Worm (Caenorhabditis elegans) whole organism, L1 larva: Measurements from ENCODE around the gene Y57G11C.22.

ENCODE experiments used
- F16B12.6 ChIP-seq: fragments of 150-350 bp; optimal IDR thresholded peaks from 2 replicates; lab custom pipeline; 2014; ENCODE audit warnings: missing biosample characterization, missing genetic modification characterization
- alr-1 ChIP-seq: fragments of 200-800 bp; sonication (Bioruptor generic); optimal IDR thresholded peaks from 2 replicates; lab custom pipeline; 2018; ENCODE audit warnings: borderline replicate concordance, mild to moderate bottlenecking, missing genetic modification characterization, missing compliant biosample characterization
- blmp-1 ChIP-seq: fragments of 150-350 bp; optimal IDR thresholded peaks from 2 replicates; lab custom pipeline; 2014; ENCODE audit warnings: missing biosample characterization, missing genetic modification characterization
- ceh-63 ChIP-seq: fragments of 200-800 bp; sonication (Bioruptor generic); optimal IDR thresholded peaks from 2 replicates; lab custom pipeline; 2018; ENCODE audit warnings: mild to moderate bottlenecking, missing genetic modification characterization, missing compliant biosample characterization
- ceh-82 ChIP-seq, 3 experiments: fragments of 150-350 bp in 1 of 3; sonication (generic microtip) in 2 of 3; optimal IDR thresholded peaks; 2 replicates each; lab custom pipeline; 2014 to 2017; ENCODE audit warnings: missing biosample characterization in 3 of 3, missing genetic modification characterization in 3 of 3
- ceh-90 ChIP-seq: sonication (generic microtip); optimal IDR thresholded peaks from 2 replicates; lab custom pipeline; 2016; ENCODE audit warnings: missing genetic modification characterization, missing compliant biosample characterization
- ces-1 ChIP-seq: fragments of 150-350 bp; optimal IDR thresholded peaks from 2 replicates; lab custom pipeline; 2014; ENCODE audit warnings: missing biosample characterization, missing genetic modification reagents, missing genetic modification characterization
- dpl-1 ChIP-seq, 3 experiments: fragments of 150-350 bp in 2 of 3; sonication (generic microtip) in 1 of 3; optimal IDR thresholded peaks; 2 replicates each; lab custom pipeline; 2014 to 2017; ENCODE audit warnings: missing biosample characterization in 3 of 3, missing genetic modification characterization in 3 of 3, missing genetic modification reagents in 3 of 3
- dsc-1 ChIP-seq: sonication (generic microtip); optimal IDR thresholded peaks from 2 replicates; lab custom pipeline; 2016; ENCODE audit warnings: mild to moderate bottlenecking, missing genetic modification characterization, missing compliant biosample characterization
- efl-1 ChIP-seq, 4 experiments: fragments of 150-350 bp; optimal IDR thresholded peaks in 3 of 4; peaks in 1 of 4; 1 replicate in 1 of 4; 2 replicates in 3 of 4; lab custom pipeline; 2014; ENCODE audit warnings: missing biosample characterization in 2 of 4, missing genetic modification characterization in 2 of 4, missing genetic modification reagents in 2 of 4
- elt-2 ChIP-seq: sonication (generic microtip); optimal IDR thresholded peaks from 2 replicates; lab custom pipeline; 2016; ENCODE audit warnings: missing genetic modification characterization, mild to moderate bottlenecking, inconsistent platforms, missing compliant biosample characterization, missing genetic modification reagents
- fkh-10 ChIP-seq: sonication (generic microtip); optimal IDR thresholded peaks from 2 replicates; lab custom pipeline; 2017; ENCODE audit warnings: missing biosample characterization, missing genetic modification reagents, missing genetic modification characterization
- fkh-4 ChIP-seq: sonication (generic microtip); optimal IDR thresholded peaks from 2 replicates; lab custom pipeline; 2016; ENCODE audit warnings: missing compliant biosample characterization, missing genetic modification characterization, borderline replicate concordance
- fkh-8 ChIP-seq: sonication (generic microtip); optimal IDR thresholded peaks from 2 replicates; lab custom pipeline; 2016; ENCODE audit warnings: mild to moderate bottlenecking, missing genetic modification characterization, missing compliant biosample characterization
- hlh-17 ChIP-seq: fragments of 200-800 bp; sonication (Bioruptor generic); optimal IDR thresholded peaks from 2 replicates; lab custom pipeline; 2018; ENCODE audit warnings: missing genetic modification characterization, mild to moderate bottlenecking, missing compliant biosample characterization, moderate library complexity, borderline replicate concordance
- hlh-4 ChIP-seq: sonication (generic microtip); optimal IDR thresholded peaks from 2 replicates; lab custom pipeline; 2016; ENCODE audit warnings: mild to moderate bottlenecking, missing genetic modification characterization, missing compliant biosample characterization
- hpl-2 ChIP-seq: fragments of 150-350 bp; optimal IDR thresholded peaks from 2 replicates; lab custom pipeline; 2014; ENCODE audit warnings: missing biosample characterization, missing genetic modification reagents, missing genetic modification characterization
- jun-1 ChIP-seq: fragments of 150-350 bp; optimal IDR thresholded peaks from 2 replicates; lab custom pipeline; 2014; ENCODE audit warnings: missing biosample characterization, missing genetic modification reagents, missing genetic modification characterization
- lin-13 ChIP-seq: fragments of 150-350 bp; optimal IDR thresholded peaks from 2 replicates; lab custom pipeline; 2014; ENCODE audit warnings: missing biosample characterization, missing genetic modification reagents, missing genetic modification characterization
- lin-35 ChIP-seq, 2 experiments: fragments of 150-350 bp; optimal IDR thresholded peaks; 2 replicates each; lab custom pipeline; 2014; ENCODE audit warnings: missing biosample characterization in 2 of 2, missing genetic modification characterization in 2 of 2, missing genetic modification reagents in 2 of 2
- lsy-2 ChIP-seq, 2 experiments: fragments of 150-350 bp; optimal IDR thresholded peaks; 2 replicates each; lab custom pipeline; 2014; ENCODE audit warnings: missing biosample characterization in 2 of 2, missing genetic modification characterization in 2 of 2
- mab-9 ChIP-seq: fragments of 200-800 bp; sonication (Bioruptor generic); IDR thresholded peaks from 2 replicates; pipeline ENCODE4 v1.3.6; 2022; ENCODE audit warnings: missing genetic modification reagents, missing genetic modification characterization, missing compliant biosample characterization
- mef-2 ChIP-seq: fragments of 150-350 bp; optimal IDR thresholded peaks from 2 replicates; lab custom pipeline; 2014; ENCODE audit warnings: missing biosample characterization, missing genetic modification characterization
- mep-1 ChIP-seq: fragments of 150-350 bp; optimal IDR thresholded peaks from 2 replicates; lab custom pipeline; 2014; ENCODE audit warnings: missing biosample characterization, missing genetic modification characterization
- nhr-12 ChIP-seq: sonication (generic microtip); optimal IDR thresholded peaks from 2 replicates; lab custom pipeline; 2017; ENCODE audit warnings: missing biosample characterization, missing genetic modification characterization
- nhr-19 ChIP-seq: fragments of 200-800 bp; sonication (Bioruptor generic); conservative IDR thresholded peaks from 2 replicates; pipeline ENCODE4 v1.3.6; 2022; ENCODE audit warnings: missing genetic modification characterization, missing compliant biosample characterization
- nhr-20 ChIP-seq: sonication (generic microtip); optimal IDR thresholded peaks from 2 replicates; lab custom pipeline; 2016; ENCODE audit warnings: mild to moderate bottlenecking, missing genetic modification characterization, missing compliant biosample characterization
- nhr-47 ChIP-seq: sonication (generic microtip); optimal IDR thresholded peaks from 2 replicates; lab custom pipeline; 2016; ENCODE audit warnings: mild to moderate bottlenecking, missing genetic modification characterization, moderate library complexity, missing compliant biosample characterization
- nhr-71 ChIP-seq: sonication (generic microtip); optimal IDR thresholded peaks from 2 replicates; lab custom pipeline; 2016; ENCODE audit warnings: mild to moderate bottlenecking, missing genetic modification characterization, moderate library complexity, missing compliant biosample characterization
- nhr-77 ChIP-seq: fragments of 150-350 bp; optimal IDR thresholded peaks from 2 replicates; lab custom pipeline; 2014; ENCODE audit warnings: missing biosample characterization, missing genetic modification characterization
- nhr-84 ChIP-seq: sonication (generic microtip); optimal IDR thresholded peaks from 2 replicates; lab custom pipeline; 2017; ENCODE audit warnings: missing biosample characterization, missing genetic modification characterization
- nhr-85 ChIP-seq: sonication (generic microtip); peaks from one replicate; lab custom pipeline; 2016; ENCODE audit warnings: missing genetic modification characterization, inconsistent platforms, missing compliant biosample characterization
- nhr-90 ChIP-seq: sonication (generic microtip); optimal IDR thresholded peaks from 2 replicates; lab custom pipeline; 2016; ENCODE audit warnings: mild to moderate bottlenecking, missing genetic modification characterization, missing compliant biosample characterization; ENCODE audit not compliant: poor library complexity
- pag-3 ChIP-seq: sonication (generic microtip); optimal IDR thresholded peaks from 2 replicates; lab custom pipeline; 2017; ENCODE audit warnings: missing genetic modification characterization, mild to moderate bottlenecking, missing compliant biosample characterization, antibody characterized with exemption, borderline replicate concordance; ENCODE audit not compliant: insufficient read depth
- pax-3 ChIP-seq: fragments of 200-800 bp; sonication (Bioruptor generic); optimal IDR thresholded peaks from 2 replicates; lab custom pipeline; 2018; ENCODE audit warnings: mild to moderate bottlenecking, missing genetic modification characterization, moderate library complexity, missing compliant biosample characterization
- rnt-1 ChIP-seq: sonication (generic microtip); optimal IDR thresholded peaks from 2 replicates; lab custom pipeline; 2016; ENCODE audit warnings: mild to moderate bottlenecking, missing genetic modification characterization, moderate library complexity, missing compliant biosample characterization
- snu-23 ChIP-seq: sonication (generic microtip); optimal IDR thresholded peaks from 2 replicates; lab custom pipeline; 2016; ENCODE audit warnings: missing genetic modification characterization, missing compliant biosample characterization
- sox-4 ChIP-seq: sonication (generic microtip); optimal IDR thresholded peaks from 2 replicates; lab custom pipeline; 2016; ENCODE audit warnings: missing genetic modification characterization, missing compliant biosample characterization
- sptf-1 ChIP-seq: fragments of 150-350 bp; optimal IDR thresholded peaks from 2 replicates; lab custom pipeline; 2014; ENCODE audit warnings: missing biosample characterization, missing genetic modification characterization
- swsn-7 ChIP-seq: sonication (generic microtip); optimal IDR thresholded peaks from 2 replicates; lab custom pipeline; 2016; ENCODE audit warnings: missing genetic modification characterization, missing compliant biosample characterization
- tbx-2 ChIP-seq: sonication (generic microtip); optimal IDR thresholded peaks from 2 replicates; lab custom pipeline; 2016; ENCODE audit warnings: missing genetic modification characterization, missing compliant biosample characterization
- tlp-1 ChIP-seq: fragments of 150-350 bp; optimal IDR thresholded peaks from 2 replicates; lab custom pipeline; 2014; ENCODE audit warnings: missing biosample characterization, missing genetic modification characterization
- unc-62 ChIP-seq: fragments of 150-350 bp; optimal IDR thresholded peaks from 2 replicates; lab custom pipeline; 2014; ENCODE audit warnings: missing biosample characterization, missing genetic modification reagents, missing genetic modification characterization
- unc-86 ChIP-seq: sonication (generic microtip); optimal IDR thresholded peaks from 2 replicates; lab custom pipeline; 2016; ENCODE audit warnings: missing genetic modification characterization, missing compliant biosample characterization
- unc-98 ChIP-seq: fragments of 200-800 bp; sonication (Bioruptor generic); IDR thresholded peaks from 2 replicates; pipeline ENCODE4 v1.3.6; 2022; ENCODE audit warnings: missing genetic modification characterization, missing compliant biosample characterization
- xbp-1 ChIP-seq: sonication (generic microtip); optimal IDR thresholded peaks from 2 replicates; lab custom pipeline; 2016; ENCODE audit warnings: missing genetic modification characterization, missing compliant biosample characterization
- zip-4 ChIP-seq: fragments of 200-800 bp; sonication (Bioruptor generic); optimal IDR thresholded peaks from 2 replicates; lab custom pipeline; 2018; ENCODE audit warnings: mild to moderate bottlenecking, missing genetic modification characterization, moderate library complexity, missing compliant biosample characterization
- ztf-11 ChIP-seq, 2 experiments: sonication (generic microtip); optimal IDR thresholded peaks; 2 replicates each; lab custom pipeline; 2016 to 2017; ENCODE audit warnings: missing genetic modification characterization in 2 of 2, missing biosample characterization in 1 of 2, missing compliant biosample characterization in 1 of 2
- ztf-4 ChIP-seq: fragments of 150-350 bp; optimal IDR thresholded peaks from 2 replicates; lab custom pipeline; 2014; ENCODE audit warnings: missing biosample characterization, missing genetic modification characterization

The Y57G11C.22 gene

ce11 chrIV:14836885-14837284, at the start of gene Y57G11C.22:
Y57G11C.22 (plus strand) TSS chrIV:14837211.
- no peak for TF ChIP-seq rnt-1 (tag; lab: Kevin White, UChicago)
- TF ChIP-seq unc-86 (tag; lab: Kevin White, UChicago), result peak; percentile 63
- peak; percentile 63 for TF ChIP-seq nhr-71
- no peak for TF ChIP-seq nhr-84 (tag; lab: Kevin White, UChicago)
- TF ChIP-seq dpl-1 (GFP tag; optimal IDR thresholded peaks at IDR 0.05; lab: Kevin White, UChicago), result peak in 1 of 3 experiments; percentile 26
- TF ChIP-seq nhr-90 (tag; lab: Kevin White, UChicago), result no peak
- no peak for TF ChIP-seq alr-1 (tag; lab: Kevin White, UChicago)
- TF ChIP-seq ztf-4 (tag; lab: Kevin White, UChicago), result no peak
- no peak for TF ChIP-seq sptf-1 (tag; lab: Kevin White, UChicago)
- no peak for TF ChIP-seq hpl-2 (GFP tag; lab: Kevin White, UChicago)
- peak; percentile 71 to 82 for TF ChIP-seq efl-1 (optimal IDR thresholded peaks at IDR 0.05; lab: Kevin White, UChicago)
- TF ChIP-seq efl-1 (GFP tag; optimal IDR thresholded peaks at IDR 0.05 in 1 of 2; lab: Kevin White, UChicago), result peak in 1 of 2 experiments; percentile 64
- TF ChIP-seq swsn-7 (tag; lab: Kevin White, UChicago), result peak; percentile 72
- TF ChIP-seq nhr-12 (tag; lab: Kevin White, UChicago), result no peak
- TF ChIP-seq pag-3 (tag; lab: Kevin White, UChicago), result no peak
- no peak for TF ChIP-seq unc-62 (GFP tag; lab: Kevin White, UChicago)
- TF ChIP-seq nhr-47, result peak; percentile 67
- TF ChIP-seq tlp-1 (tag; lab: Kevin White, UChicago), result no peak
- TF ChIP-seq ztf-11 (tag; optimal IDR thresholded peaks at IDR 0.05; lab: Kevin White, UChicago), result no peak
- TF ChIP-seq mep-1 (tag; lab: Kevin White, UChicago), result peak; percentile 44
- TF ChIP-seq hlh-17, result no peak
- TF ChIP-seq pax-3, result peak; percentile 5
- TF ChIP-seq lin-35 (GFP tag; optimal IDR thresholded peaks at IDR 0.05; lab: Kevin White, UChicago), result no peak
- no peak for TF ChIP-seq hlh-4 (tag; lab: Kevin White, UChicago)
- peak; percentile 16 to 66 (median 27) for TF ChIP-seq ceh-82 (tag; optimal IDR thresholded peaks at IDR 0.05; lab: Kevin White, UChicago)
- no peak for TF ChIP-seq fkh-10
- peak; percentile 39 for TF ChIP-seq fkh-8
- TF ChIP-seq fkh-4 (tag; lab: Kevin White, UChicago), result no peak
- peak; percentile 5 for TF ChIP-seq nhr-20
- TF ChIP-seq F16B12.6 (tag; lab: Kevin White, UChicago), result no peak
- TF ChIP-seq nhr-19 (GFP tag; lab: Robert Waterston, UW), result peak; percentile 29
- TF ChIP-seq snu-23 (GFP tag; lab: Kevin White, UChicago), result peak; percentile 62
- TF ChIP-seq xbp-1, result peak; percentile 36
- no peak for TF ChIP-seq mab-9
- no peak for TF ChIP-seq ces-1 (GFP tag; lab: Kevin White, UChicago)
- peak; percentile 14 for TF ChIP-seq sox-4 (tag; lab: Kevin White, UChicago)
- peak; percentile 79 for TF ChIP-seq dsc-1 (tag; lab: Kevin White, UChicago)
- TF ChIP-seq unc-98 (GFP tag; lab: Robert Waterston, UW), result no peak
- TF ChIP-seq mef-2, result no peak
- TF ChIP-seq blmp-1, result no peak
- no peak for TF ChIP-seq nhr-77 (tag; lab: Kevin White, UChicago)
- TF ChIP-seq elt-2 (tag; lab: Kevin White, UChicago), result no peak
- TF ChIP-seq tbx-2 (tag; lab: Kevin White, UChicago), result peak; percentile 39
- no peak for TF ChIP-seq ceh-63 (GFP tag; lab: Kevin White, UChicago)
- TF ChIP-seq lin-13 (GFP tag; lab: Kevin White, UChicago), result no peak
- no peak for TF ChIP-seq zip-4 (GFP tag; lab: Kevin White, UChicago)
- TF ChIP-seq ceh-90, result no peak
- no peak for TF ChIP-seq jun-1 (tag; lab: Kevin White, UChicago)
- TF ChIP-seq nhr-85, result no peak
- TF ChIP-seq lsy-2 (tag; optimal IDR thresholded peaks at IDR 0.05; lab: Kevin White, UChicago), result peak; percentile 16 to 43
- TF ChIP-seq, all 84 proteins: peak for 18
